Fruit fly (Drosophila melanogaster) whole organism, embryonic: ENCODE data around the gene Fmr1.

Experiments used
- Adf1 ChIP-seq: fragments of 200-800 bp; sonication (Bioruptor generic); IDR thresholded peaks from 2 replicates; pipeline ENCODE4 v1.3.6; 2022; ENCODE audit warnings: missing biosample characterization, missing genetic modification characterization
- Antp ChIP-seq: fragments of 200-800 bp; sonication (Bioruptor generic); optimal IDR thresholded peaks from 3 replicates; lab custom pipeline; 2016; ENCODE audit warnings: missing biosample characterization, missing genetic modification characterization
- CG10959 ChIP-seq: fragments of 200-800 bp; sonication (Bioruptor generic); IDR thresholded peaks from 2 replicates; pipeline ENCODE4 v1.3.6; 2022; ENCODE audit warnings: missing biosample characterization, missing genetic modification characterization
- CG11247 ChIP-seq: fragments of 200-800 bp; sonication (Bioruptor generic); IDR thresholded peaks from 2 replicates; pipeline ENCODE4 v1.3.6; 2022; ENCODE audit warnings: missing biosample characterization, missing genetic modification characterization
- CG15479 ChIP-seq: fragments of 200-800 bp; sonication (Bioruptor generic); optimal IDR thresholded peaks from 3 replicates; lab custom pipeline; 2019; ENCODE audit warnings: missing biosample characterization, mild to moderate bottlenecking, missing genetic modification characterization, moderate library complexity
- CG17385 ChIP-seq: fragments of 200-800 bp; sonication (Bioruptor generic); optimal IDR thresholded peaks from 3 replicates; lab custom pipeline; 2018; ENCODE audit warnings: missing biosample characterization, mild to moderate bottlenecking, missing genetic modification characterization
- CG17912 ChIP-seq: fragments of 200-800 bp; sonication (Bioruptor generic); optimal IDR thresholded peaks from 2 replicates; lab custom pipeline; 2018; ENCODE audit warnings: missing biosample characterization, mild to moderate bottlenecking, missing genetic modification characterization
- CG2678 ChIP-seq: fragments of 200-800 bp; sonication (Bioruptor generic); optimal IDR thresholded peaks from 3 replicates; lab custom pipeline; 2019; ENCODE audit warnings: missing biosample characterization, mild to moderate bottlenecking, missing genetic modification characterization, moderate library complexity
- CG33213 ChIP-seq: fragments of 200-800 bp; sonication (Bioruptor generic); optimal IDR thresholded peaks from 3 replicates; lab custom pipeline; 2016; ENCODE audit warnings: missing biosample characterization, missing genetic modification characterization
- CG4282 ChIP-seq: fragments of 200-800 bp; sonication (Bioruptor generic); optimal IDR thresholded peaks from 2 replicates; lab custom pipeline; 2016; ENCODE audit warnings: missing biosample characterization, missing genetic modification characterization
- CG7271 ChIP-seq: fragments of 200-800 bp; sonication (Bioruptor generic); optimal IDR thresholded peaks from 2 replicates; lab custom pipeline; 2018; ENCODE audit warnings: missing biosample characterization, mild to moderate bottlenecking, missing genetic modification characterization, moderate library complexity
- CG8290 ChIP-seq, 3 experiments: fragments of 200-800 bp; sonication (Bioruptor generic); optimal IDR thresholded peaks; 2 replicates each; lab custom pipeline; 2016 to 2019; ENCODE audit warnings: missing biosample characterization in 3 of 3, missing genetic modification characterization in 3 of 3, mild to moderate bottlenecking in 2 of 3, moderate library complexity in 1 of 3
- CG9876 ChIP-seq: fragments of 200-800 bp; sonication (Bioruptor generic); optimal IDR thresholded peaks from 2 replicates; lab custom pipeline; 2016; ENCODE audit warnings: missing biosample characterization, missing genetic modification characterization
- CoRest ChIP-seq: fragments of 200-800 bp; sonication (Bioruptor generic); optimal IDR thresholded peaks from 3 replicates; lab custom pipeline; 2018; ENCODE audit warnings: missing biosample characterization, mild to moderate bottlenecking, missing genetic modification characterization, moderate library complexity
- Dad ChIP-seq: fragments of 200-800 bp; sonication (Bioruptor generic); optimal IDR thresholded peaks from 3 replicates; lab custom pipeline; 2016; ENCODE audit warnings: missing biosample characterization, missing genetic modification characterization
- Dbx ChIP-seq: fragments of 200-800 bp; sonication (Bioruptor generic); IDR thresholded peaks from 3 replicates; pipeline ENCODE4 v1.3.6; 2022; ENCODE audit warnings: missing biosample characterization, missing genetic modification characterization
- Dp ChIP-seq: fragments of 200-800 bp; sonication (Bioruptor generic); optimal IDR thresholded peaks from 2 replicates; lab custom pipeline; 2018; ENCODE audit warnings: missing biosample characterization, mild to moderate bottlenecking, missing genetic modification characterization, moderate library complexity
- Fer3 ChIP-seq: fragments of 200-800 bp; sonication (Bioruptor generic); optimal IDR thresholded peaks from 2 replicates; lab custom pipeline; 2018; ENCODE audit warnings: missing biosample characterization, mild to moderate bottlenecking, missing genetic modification characterization, moderate library complexity
- HLHmδ ChIP-seq: fragments of 200-800 bp; sonication (Bioruptor generic); optimal IDR thresholded peaks from 2 replicates; lab custom pipeline; 2018; ENCODE audit warnings: missing biosample characterization, mild to moderate bottlenecking, missing genetic modification characterization, moderate library complexity
- NfI ChIP-seq: fragments of 200-800 bp; sonication (Bioruptor generic); optimal IDR thresholded peaks from 3 replicates; lab custom pipeline; 2018; ENCODE audit warnings: missing biosample characterization, mild to moderate bottlenecking, missing genetic modification characterization, moderate library complexity
- Sox102F ChIP-seq: fragments of 200-800 bp; sonication (Bioruptor generic); optimal IDR thresholded peaks from 2 replicates; lab custom pipeline; 2018; ENCODE audit warnings: missing biosample characterization, mild to moderate bottlenecking, missing genetic modification characterization, moderate library complexity
- Trl ChIP-seq, 3 experiments: fragments of >200 bp in 2 of 3; fragments of 200-800 bp in 1 of 3; sonication (Bioruptor generic) in 1 of 3; optimal IDR thresholded peaks; 2 replicates in 1 of 3; 3 replicates in 2 of 3; lab custom pipeline; 2016 to 2017; ENCODE audit warnings: missing biosample characterization in 1 of 3, missing genetic modification characterization in 1 of 3
- Xrp1 ChIP-seq: fragments of 200-800 bp; sonication (Bioruptor generic); IDR thresholded peaks from 2 replicates; pipeline ENCODE4 v1.3.6; 2022; ENCODE audit warnings: missing biosample characterization, missing genetic modification characterization
- amos ChIP-seq: fragments of 200-800 bp; sonication (Bioruptor generic); IDR thresholded peaks from 2 replicates; pipeline ENCODE4 v1.3.6; 2022; ENCODE audit warnings: missing biosample characterization, missing genetic modification characterization; ENCODE audit not compliant: partially characterized antibody
- ase ChIP-seq: fragments of 200-800 bp; sonication (Bioruptor generic); IDR thresholded peaks from 3 replicates; pipeline ENCODE4 v1.3.6; 2022; ENCODE audit warnings: missing biosample characterization, missing genetic modification characterization
- bcd ChIP-seq: fragments of 200-800 bp; sonication (Bioruptor generic); optimal IDR thresholded peaks from 2 replicates; lab custom pipeline; 2017; ENCODE audit warnings: missing biosample characterization, mild to moderate bottlenecking, missing genetic modification characterization
- caup ChIP-seq: fragments of 200-800 bp; sonication (Bioruptor generic); optimal IDR thresholded peaks from 3 replicates; lab custom pipeline; 2017; ENCODE audit warnings: missing biosample characterization, mild to moderate bottlenecking, missing genetic modification characterization, moderate library complexity; ENCODE audit not compliant: severe bottlenecking
- chn ChIP-seq: fragments of 200-800 bp; sonication (Bioruptor generic); optimal IDR thresholded peaks from 2 replicates; lab custom pipeline; 2016; ENCODE audit warnings: missing biosample characterization, missing genetic modification characterization
- dm ChIP-seq: fragments of 200-800 bp; sonication (Bioruptor generic); optimal IDR thresholded peaks from 3 replicates; lab custom pipeline; 2016; ENCODE audit warnings: missing biosample characterization, missing genetic modification characterization
- dysf ChIP-seq: fragments of 200-800 bp; sonication (Bioruptor generic); IDR thresholded peaks from 3 replicates; pipeline ENCODE4 v1.3.6; 2022; ENCODE audit warnings: missing biosample characterization, missing genetic modification characterization
- ems ChIP-seq: fragments of 200-800 bp; sonication (Bioruptor generic); optimal IDR thresholded peaks from 3 replicates; lab custom pipeline; 2016; ENCODE audit warnings: missing biosample characterization, missing genetic modification characterization
- en ChIP-seq: fragments of 200-800 bp; sonication (Bioruptor generic); optimal IDR thresholded peaks from 2 replicates; lab custom pipeline; 2016; ENCODE audit warnings: missing biosample characterization, missing genetic modification characterization
- fd64A ChIP-seq: fragments of 200-800 bp; sonication (Bioruptor generic); optimal IDR thresholded peaks from 3 replicates; lab custom pipeline; 2018; ENCODE audit warnings: missing biosample characterization, mild to moderate bottlenecking, missing genetic modification characterization
- ftz-f1 ChIP-seq: fragments of 200-800 bp; sonication (Bioruptor generic); optimal IDR thresholded peaks from 2 replicates; lab custom pipeline; 2016; ENCODE audit warnings: missing biosample characterization, missing genetic modification characterization
- gsb ChIP-seq: fragments of 200-800 bp; sonication (Bioruptor generic); IDR thresholded peaks from 2 replicates; pipeline ENCODE4 v1.3.6; 2022; ENCODE audit warnings: missing biosample characterization, missing genetic modification characterization
- h ChIP-seq: fragments of >200 bp; optimal IDR thresholded peaks from 2 replicates; lab custom pipeline; 2017
- kni ChIP-seq: fragments of 200-800 bp; sonication (Bioruptor generic); optimal IDR thresholded peaks from 3 replicates; lab custom pipeline; 2017; ENCODE audit warnings: mild to moderate bottlenecking, missing biosample characterization, missing genetic modification reagents, missing genetic modification characterization
- knrl ChIP-seq: fragments of 200-800 bp; sonication (Bioruptor generic); IDR thresholded peaks from 3 replicates; pipeline ENCODE4 v1.3.6; 2022; ENCODE audit warnings: missing biosample characterization, missing genetic modification characterization; ENCODE audit not compliant: partially characterized antibody
- odd ChIP-seq: fragments of 200-800 bp; sonication (Bioruptor generic); optimal IDR thresholded peaks from 2 replicates; lab custom pipeline; 2017; ENCODE audit warnings: missing biosample characterization, mild to moderate bottlenecking, missing genetic modification characterization
- p53 ChIP-seq: fragments of 200-800 bp; sonication (Bioruptor generic); optimal IDR thresholded peaks from 2 replicates; lab custom pipeline; 2016; ENCODE audit warnings: missing biosample characterization, missing genetic modification characterization
- pan ChIP-seq, 4 experiments: fragments of >200 bp in 3 of 4; fragments of 200-800 bp in 1 of 4; sonication (Bioruptor generic) in 1 of 4; optimal IDR thresholded peaks in 3 of 4; IDR thresholded peaks in 1 of 4; 2 replicates each; pipeline versions ENCODE4 v1.3.6 to Lab custom; 2017 to 2022; ENCODE audit warnings: missing biosample characterization in 2 of 4, missing genetic modification characterization in 2 of 4, mixed read lengths in 1 of 4
- pzg ChIP-seq: fragments of 200-800 bp; sonication (Bioruptor generic); optimal IDR thresholded peaks from 3 replicates; lab custom pipeline; 2018; ENCODE audit warnings: missing biosample characterization, mild to moderate bottlenecking, missing genetic modification characterization, moderate library complexity
- sisA ChIP-seq: fragments of 200-800 bp; sonication (Bioruptor generic); IDR thresholded peaks from 2 replicates; pipeline ENCODE4 v1.3.6; 2022; ENCODE audit warnings: missing biosample characterization, missing genetic modification characterization
- sna ChIP-seq: fragments of 200-800 bp; sonication (Bioruptor generic); IDR thresholded peaks from 2 replicates; pipeline ENCODE4 v1.3.6; 2022; ENCODE audit warnings: missing biosample characterization, missing genetic modification characterization; ENCODE audit not compliant: partially characterized antibody
- sug ChIP-seq: fragments of 200-800 bp; optimal IDR thresholded peaks from 2 replicates; lab custom pipeline; 2019; ENCODE audit warnings: missing biosample characterization, mild to moderate bottlenecking, missing genetic modification characterization, moderate library complexity
- tgo ChIP-seq: fragments of 200-800 bp; sonication (Bioruptor generic); IDR thresholded peaks from 3 replicates; pipeline ENCODE4 v1.3.6; 2022; ENCODE audit warnings: missing biosample characterization, missing genetic modification characterization
- wek ChIP-seq: fragments of 200-800 bp; sonication (Bioruptor generic); optimal IDR thresholded peaks from 3 replicates; lab custom pipeline; 2018; ENCODE audit warnings: missing biosample characterization, mild to moderate bottlenecking, missing genetic modification characterization, moderate library complexity
- zen ChIP-seq: fragments of 200-800 bp; sonication (Bioruptor generic); optimal IDR thresholded peaks from 3 replicates; lab custom pipeline; 2018; ENCODE audit warnings: missing biosample characterization, mild to moderate bottlenecking, missing genetic modification characterization, moderate library complexity

Fmr1 gene

DNA sequence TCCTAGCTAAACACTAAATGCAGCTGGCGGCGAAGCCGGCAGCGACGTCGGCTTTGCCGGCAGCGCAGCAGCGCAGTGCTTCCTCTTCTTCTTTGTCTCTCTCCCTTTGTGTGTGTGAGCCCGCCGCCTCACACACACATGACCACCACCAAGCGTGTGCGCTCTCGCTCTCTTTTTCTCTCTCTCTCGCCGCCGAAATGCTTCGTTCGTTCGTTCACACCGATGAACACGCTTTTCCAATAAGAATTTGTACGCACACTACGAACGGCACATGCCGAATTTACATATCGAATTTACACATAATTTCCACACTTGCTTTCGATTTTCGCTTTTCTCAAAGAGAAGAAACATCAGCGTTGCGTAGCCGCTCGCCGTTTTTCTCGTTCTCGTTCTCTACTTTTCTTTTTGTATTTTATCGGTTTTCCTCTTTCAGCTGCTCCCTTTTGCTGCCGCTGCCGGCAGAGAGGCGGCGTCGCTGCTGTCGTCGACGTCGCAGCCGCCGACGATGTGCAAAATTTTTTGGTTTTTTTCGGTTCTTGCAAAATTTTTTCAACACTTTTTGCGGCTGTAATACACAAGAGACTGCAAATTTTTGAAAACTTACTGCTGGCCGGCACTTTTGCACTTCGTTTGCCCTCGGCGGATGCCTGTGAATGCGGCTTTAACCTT is 575 bp downstream of the Fmr1 start (continued):
- no peak for TF ChIP-seq ems
- no peak for TF ChIP-seq CG8290 (GFP tag; optimal IDR thresholded peaks at IDR 0.05; lab: Kevin White, UChicago)
- TF ChIP-seq CG8290 (tag; optimal IDR thresholded peaks at IDR 0.05; lab: Kevin White, UChicago) = peak in 1 of 2 experiments; percentile 1
- peak; percentile 19; the same call in 1 of the 2 replicates for TF ChIP-seq amos
- TF ChIP-seq wek (GFP tag; lab: Kevin White, UChicago) = no peak
- no peak for TF ChIP-seq Dp
- no peak for TF ChIP-seq h (lab: Kevin White, UChicago)
- TF ChIP-seq ase (GFP tag; lab: Robert Waterston, UW) = no peak
- TF ChIP-seq dysf = 0 out of 3 replicates have a peak, but pooled peaks have one; percentile 14
- no peak for TF ChIP-seq chn (GFP tag; lab: Kevin White, UChicago)
- no peak for TF ChIP-seq sug
- no peak for TF ChIP-seq bcd (GFP tag; lab: Kevin White, UChicago)
- TF ChIP-seq pzg (GFP tag; lab: Kevin White, UChicago) = no peak
- peak; percentile 10 for TF ChIP-seq dm (GFP tag; lab: Kevin White, UChicago)
- TF ChIP-seq en (GFP tag; lab: Kevin White, UChicago) = no peak
- TF ChIP-seq knrl (GFP tag; lab: Robert Waterston, UW) = no peak
- no peak for TF ChIP-seq CG33213 (GFP tag; lab: Kevin White, UChicago)
- no peak for TF ChIP-seq CG11247 (GFP tag; lab: Robert Waterston, UW)
- TF ChIP-seq CG4282 = no peak
- peak; percentile 14 for TF ChIP-seq CG2678 (tag; lab: Kevin White, UChicago)
- peak; percentile 0 for TF ChIP-seq HLHmδ
- TF ChIP-seq odd (GFP tag; lab: Kevin White, UChicago) = no peak
- no peak for TF ChIP-seq sisA (GFP tag; lab: Robert Waterston, UW)
- TF ChIP-seq NfI (GFP tag; lab: Kevin White, UChicago) = peak; percentile 19
- 0 out of 2 replicates have a peak, but pooled peaks have one; percentile 30 for TF ChIP-seq Xrp1
- TF ChIP-seq p53 (GFP tag; lab: Kevin White, UChicago) = no peak
- no peak for TF ChIP-seq gsb (GFP tag; lab: Robert Waterston, UW)
- TF ChIP-seq CG17385 (GFP tag; lab: Kevin White, UChicago) = peak; percentile 98
- TF ChIP-seq Dbx (GFP tag; lab: Robert Waterston, UW) = peak; percentile 54; the same call in 2 of the 3 replicates
- TF ChIP-seq pan (optimal IDR thresholded peaks at IDR 0.05; lab: Kevin White, UChicago) = no peak
- peak in 1 of 2 experiments; percentile 34 for TF ChIP-seq pan (GFP tag; optimal IDR thresholded peaks at IDR 0.05 in 1 of 2, IDR thresholded peaks at IDR 0.05 in 1 of 2)
- TF ChIP-seq Antp (GFP tag; lab: Kevin White, UChicago) = no peak
- no peak for TF ChIP-seq Sox102F (GFP tag; lab: Kevin White, UChicago)
- TF ChIP-seq CoRest (tag; lab: Kevin White, UChicago) = no peak
- TF ChIP-seq CG10959 (GFP tag; lab: Robert Waterston, UW) = no peak
- TF ChIP-seq sna (GFP tag; lab: Robert Waterston, UW) = peak; percentile 33; the same call in 1 of the 2 replicates
- no peak for TF ChIP-seq CG17912 (GFP tag; lab: Kevin White, UChicago)
- TF ChIP-seq CG15479 (GFP tag; lab: Kevin White, UChicago) = peak; percentile 26
- no peak for TF ChIP-seq CG9876 (GFP tag; lab: Kevin White, UChicago)
- no peak for TF ChIP-seq Dad (GFP tag; lab: Kevin White, UChicago)
- no peak for TF ChIP-seq Fer3 (tag; lab: Kevin White, UChicago)
- TF ChIP-seq Adf1 = peak; percentile 100
- no peak for TF ChIP-seq caup (GFP tag; lab: Kevin White, UChicago)
- TF ChIP-seq CG7271 (tag; lab: Kevin White, UChicago) = no peak
- TF ChIP-seq Trl (optimal IDR thresholded peaks at IDR 0.05; lab: Kevin White, UChicago) = peak; percentile 97 to 98
- TF ChIP-seq Trl (GFP tag; optimal IDR thresholded peaks at IDR 0.05; lab: Kevin White, UChicago) = peak; percentile 2
- TF ChIP-seq kni = peak; percentile 9
- TF ChIP-seq ftz-f1 = no peak
- no peak for TF ChIP-seq tgo (GFP tag; lab: Robert Waterston, UW)
- no peak for TF ChIP-seq zen (tag; lab: Kevin White, UChicago)
- TF ChIP-seq fd64A = no peak
